Fruit fly (Drosophila melanogaster): ENCODE results near the gene CG44198.
A peak's percentile ranks its signal among the peaks of the same experiment; 100 is the strongest.

The CG44198 gene

DNA sequence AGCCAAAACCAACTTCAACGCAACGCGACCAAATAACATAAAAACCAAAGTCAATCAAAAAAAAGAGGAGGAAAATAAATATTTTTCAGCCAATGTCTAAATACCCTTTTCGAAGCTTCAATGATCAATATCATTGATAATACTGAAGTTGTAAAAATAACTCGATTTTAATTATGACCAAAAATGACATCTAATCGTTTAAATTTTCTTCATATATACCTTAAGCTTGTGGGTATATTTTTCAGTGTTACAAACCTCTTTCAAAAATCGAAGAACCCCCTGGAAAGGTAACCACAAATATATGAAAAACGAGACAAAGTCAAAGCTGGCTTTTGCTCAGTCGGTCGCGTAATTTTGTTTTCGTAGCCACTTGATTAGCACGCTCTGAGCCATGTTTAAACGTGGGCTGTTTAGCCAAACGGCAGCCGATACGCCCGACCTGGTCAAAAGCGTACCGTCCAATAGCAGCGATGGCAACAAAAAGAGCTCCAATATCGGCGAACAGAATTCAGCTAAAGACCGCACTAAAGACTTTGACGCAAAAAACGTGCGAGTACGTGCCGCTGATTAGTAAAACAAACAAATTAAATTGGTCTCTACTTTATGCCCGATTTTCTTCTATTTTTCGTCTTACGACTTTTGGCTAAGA, 26.2 kb upstream of the CG44198 start (continued):
- TF ChIP-seq Jarid2 (GFP tag; optimal IDR thresholded peaks at IDR 0.05) (peak; percentile 31), Dref (GFP tag; IDR thresholded peaks at IDR 0.05) (no peak), sob (GFP tag; IDR thresholded peaks at IDR 0.05) (peak; percentile 88), crol (GFP tag; IDR thresholded peaks at IDR 0.05) (no peak), stwl (tag; optimal IDR thresholded peaks at IDR 0.05) (no peak), ci (GFP tag; IDR thresholded peaks at IDR 0.05) (peak; percentile 37; the same call in 1 of the 3 replicates), pzg (GFP tag; optimal IDR thresholded peaks at IDR 0.05) (no peak), mirr (GFP tag; optimal IDR thresholded peaks at IDR 0.05) (peak; percentile 4), CG17359 (tag; optimal IDR thresholded peaks at IDR 0.05) (peak; percentile 78), fd64A (GFP tag; optimal IDR thresholded peaks at IDR 0.05) (no peak), Atf-2 (GFP tag; optimal IDR thresholded peaks at IDR 0.05) (peak; percentile 70), CG10267 (tag; optimal IDR thresholded peaks at IDR 0.05) (peak; percentile 54), Lhr (GFP tag; optimal IDR thresholded peaks at IDR 0.05) (no peak), seq (GFP tag; IDR thresholded peaks at IDR 0.05) (peak; percentile 61; the same call in 1 of the 2 replicates), slbo (GFP tag; IDR thresholded peaks at IDR 0.05) (peak; percentile 91), pb (GFP tag; optimal IDR thresholded peaks at IDR 0.05) (peak; percentile 62), CG12744 (GFP tag; optimal IDR thresholded peaks at IDR 0.05) (peak; percentile 71), CG5953 (GFP tag; IDR thresholded peaks at IDR 0.05) (peak; percentile 32; the same call in 1 of the 2 replicates), CG10959 (GFP tag; IDR thresholded peaks at IDR 0.05) (no peak), gem (tag; optimal IDR thresholded peaks at IDR 0.05) (peak; percentile 86), CG1603 (tag; optimal IDR thresholded peaks at IDR 0.05) (peak; percentile 21), CG5245 (GFP tag; optimal IDR thresholded peaks at IDR 0.05) (peak; percentile 42), CG17802 (tag; optimal IDR thresholded peaks at IDR 0.05) (no peak), CoRest (tag; optimal IDR thresholded peaks at IDR 0.05) (peak; percentile 87), ewg (GFP tag; optimal IDR thresholded peaks at IDR 0.05) (peak; percentile 23), eve (GFP tag; optimal IDR thresholded peaks at IDR 0.05) (no peak), ems (GFP tag; optimal IDR thresholded peaks at IDR 0.05) (peak; percentile 61), CG15073 (GFP tag; optimal IDR thresholded peaks at IDR 0.05) (no peak), Ada2b (GFP tag; IDR thresholded peaks at IDR 0.05) (peak; percentile 81), oc (tag; optimal IDR thresholded peaks at IDR 0.05) (peak; percentile 49), Atf3 (GFP tag; optimal IDR thresholded peaks at IDR 0.05) (peak; percentile 10), CG15479 (GFP tag; optimal IDR thresholded peaks at IDR 0.05) (no peak), HmgZ (tag; optimal IDR thresholded peaks at IDR 0.05) (peak; percentile 54), Asciz (GFP tag; optimal IDR thresholded peaks at IDR 0.05) (peak; percentile 58), CG7928 (GFP tag; optimal IDR thresholded peaks at IDR 0.05) (peak; percentile 47), CG8944 (GFP tag; optimal IDR thresholded peaks at IDR 0.05) (peak; percentile 48), Deaf1 (tag; optimal IDR thresholded peaks at IDR 0.05) (peak; percentile 47), dati (GFP tag; IDR thresholded peaks at IDR 0.05) (no peak), MBD-R2 (GFP tag; IDR thresholded peaks at IDR 0.05) (peak; percentile 51; the same call in 1 of the 2 replicates), zen2 (GFP tag; IDR thresholded peaks at IDR 0.05; ENCODE audit: partially characterized antibody) (no peak), HmgD (GFP tag; optimal IDR thresholded peaks at IDR 0.05) (no peak), CG8089 (GFP tag; optimal IDR thresholded peaks at IDR 0.05) (peak; percentile 16), sd (tag; optimal IDR thresholded peaks at IDR 0.05) (peak; percentile 63), Opbp (GFP tag; IDR thresholded peaks at IDR 0.05; ENCODE audit: partially characterized antibody) (no peak), Med (GFP tag) (peak; percentile 95), abd-A (tag; optimal IDR thresholded peaks at IDR 0.05) (peak; percentile 76), CG1233 (GFP tag; optimal IDR thresholded peaks at IDR 0.05) (peak; percentile 54), gro (GFP tag; optimal IDR thresholded peaks at IDR 0.05) (peak; percentile 93), tio (GFP tag; optimal IDR thresholded peaks at IDR 0.05) (peak; percentile 45), fu2 (GFP tag; optimal IDR thresholded peaks at IDR 0.05) (peak; percentile 59)
